Worm (Caenorhabditis elegans): ENCODE measurements around the gene oig-2.
A peak's percentile ranks its signal among the peaks of the same experiment; 100 is the strongest.

oig-2 gene

ce11 chrII:13016381-13016780 is 8.4 kb upstream of the oig-2 start (continued):
- TF ChIP-seq vab-7 (GFP tag; IDR thresholded peaks at IDR 0.05) (peak; percentile 69; the same call in 1 of the 2 replicates), hlh-30 (tag; optimal IDR thresholded peaks at IDR 0.05; ENCODE audit: insufficient read depth) (peak; percentile 20), ceh-20 (GFP tag; IDR thresholded peaks at IDR 0.05) (peak; percentile 96), dmd-8 (GFP tag; IDR thresholded peaks at IDR 0.05) (peak; percentile 65; the same call in 1 of the 2 replicates), zfp-3 (GFP tag; conservative IDR thresholded peaks at IDR 0.05) (peak; percentile 90), arid-1 (GFP tag; conservative IDR thresholded peaks at IDR 0.05) (peak; percentile 91), T26A8.4 (GFP tag; IDR thresholded peaks at IDR 0.05) (peak; percentile 97), php-3 (GFP tag; IDR thresholded peaks at IDR 0.05) (peak; percentile 81), dmd-9 (GFP tag; IDR thresholded peaks at IDR 0.05) (peak; percentile 92), lim-7 (GFP tag; IDR thresholded peaks at IDR 0.05) (0 out of 2 replicates have a peak, but pooled peaks have one; percentile 37), egl-43 (GFP tag; IDR thresholded peaks at IDR 0.05) (peak; percentile 84)

DNA sequence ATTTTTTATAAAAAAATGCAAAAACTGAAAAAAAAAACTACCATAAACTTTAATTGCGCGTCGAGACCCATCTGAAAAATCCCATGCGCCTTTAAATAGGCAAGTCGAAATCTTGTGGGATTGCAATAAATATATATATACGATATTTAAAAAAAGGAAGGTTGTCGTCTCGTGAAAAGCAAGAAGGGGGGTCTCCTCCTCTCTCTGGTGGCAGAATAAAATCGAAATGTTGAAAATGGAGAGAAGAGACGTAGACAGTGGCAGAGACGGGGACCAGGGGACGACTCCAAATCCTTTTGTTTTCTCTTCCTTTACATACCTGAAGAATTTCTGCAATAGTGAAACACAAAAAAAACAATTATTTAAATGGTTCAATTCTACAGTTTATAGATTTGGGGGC is 6.0 kb upstream of the oig-2 start, which contains the start of gene F18A11.5:
F18A11.5 (minus strand) TSS at position 321 of the 400 bp plus-strand sequence.
- no peak for TF ChIP-seq Y5F2A.4 (GFP tag; optimal IDR thresholded peaks at IDR 0.05)
- peak; percentile 3 for TF ChIP-seq dve-1 (tag; optimal IDR thresholded peaks at IDR 0.05; ENCODE audit: insufficient read depth)
- no peak for TF ChIP-seq nhr-42 (GFP tag; IDR thresholded peaks at IDR 0.05)
- peak; percentile 69 for TF ChIP-seq ama-1 (optimal IDR thresholded peaks at IDR 0.05)
- TF ChIP-seq nhr-76 (tag; optimal IDR thresholded peaks at IDR 0.05) = no peak
- TF ChIP-seq daf-16 (GFP tag; optimal IDR thresholded peaks at IDR 0.05) = no peak
- no peak for TF ChIP-seq daf-16 (tag; optimal IDR thresholded peaks at IDR 0.05)
- no peak for TF ChIP-seq T26A8.4 (GFP tag; IDR thresholded peaks at IDR 0.05)
- no peak for TF ChIP-seq vab-7 (GFP tag; IDR thresholded peaks at IDR 0.05)
- TF ChIP-seq spr-3 (GFP tag; optimal IDR thresholded peaks at IDR 0.05) = no peak
- peak; percentile 29 for TF ChIP-seq hlh-11 (tag; optimal IDR thresholded peaks at IDR 0.05)
- TF ChIP-seq arid-1 (GFP tag; conservative IDR thresholded peaks at IDR 0.05) = 0 out of 2 replicates have a peak, but pooled peaks have one; percentile 48
- no peak for TF ChIP-seq Y48G9A.11 (GFP tag; IDR thresholded peaks at IDR 0.05)
- TF ChIP-seq duxl-1 (tag; optimal IDR thresholded peaks at IDR 0.05; ENCODE audit: poor library complexity) = no peak
- TF ChIP-seq php-3 (GFP tag; IDR thresholded peaks at IDR 0.05) = no peak
- no peak for TF ChIP-seq ceh-20 (GFP tag; IDR thresholded peaks at IDR 0.05)
- TF ChIP-seq cey-2 (tag; optimal IDR thresholded peaks at IDR 0.05; ENCODE audit: borderline replicate concordance, insufficient read depth) = no peak
- TF ChIP-seq zag-1 (tag; optimal IDR thresholded peaks at IDR 0.05) = no peak
- TF ChIP-seq rbr-2 (tag; optimal IDR thresholded peaks at IDR 0.05) = peak; percentile 7
- no peak for TF ChIP-seq aly-2 (tag; optimal IDR thresholded peaks at IDR 0.05)
- TF ChIP-seq mes-2 (tag; optimal IDR thresholded peaks at IDR 0.05; ENCODE audit: poor library complexity, severe bottlenecking) = no peak
- no peak for TF ChIP-seq fkh-10 (GFP tag; optimal IDR thresholded peaks at IDR 0.05)
- TF ChIP-seq D1046.2 (GFP tag; IDR thresholded peaks at IDR 0.05) = no peak
- no peak for TF ChIP-seq unc-130 (GFP tag; optimal IDR thresholded peaks at IDR 0.05)
- no peak for TF ChIP-seq jun-1 (tag; optimal IDR thresholded peaks at IDR 0.05)
- no peak for TF ChIP-seq ceh-44 (GFP tag; IDR thresholded peaks at IDR 0.05)
- no peak for TF ChIP-seq lin-38 (GFP tag; IDR thresholded peaks at IDR 0.05)
- no peak for TF ChIP-seq saeg-2 (GFP tag; IDR thresholded peaks at IDR 0.05)
- no peak for TF ChIP-seq F37D6.2 (tag; optimal IDR thresholded peaks at IDR 0.05)
- peak; percentile 2 for TF ChIP-seq aha-1 (tag)

ce11 chrII:13012684-13013083 is 4.7 kb upstream of the oig-2 start:
- TF ChIP-seq dmd-6 (GFP tag; IDR thresholded peaks at IDR 0.05) = 0 out of 2 replicates have a peak, but pooled peaks have one; percentile 18
- 0 out of 2 replicates have a peak, but pooled peaks have one; percentile 17 for TF ChIP-seq dmd-9 (GFP tag; IDR thresholded peaks at IDR 0.05)
- TF ChIP-seq D1046.2 (GFP tag; IDR thresholded peaks at IDR 0.05) = 0 out of 2 replicates have a peak, but pooled peaks have one; percentile 55
- TF ChIP-seq lin-29 (GFP tag; IDR thresholded peaks at IDR 0.05) = no peak
- TF ChIP-seq lir-3 (tag; optimal IDR thresholded peaks at IDR 0.05) = no peak
- peak in 1 of 2 experiments; percentile 29 for TF ChIP-seq unc-62 (GFP tag; optimal IDR thresholded peaks at IDR 0.05 in 1 of 2)
- no peak for TF ChIP-seq unc-62 (tag; optimal IDR thresholded peaks at IDR 0.05)
- 0 out of 2 replicates have a peak, but pooled peaks have one; percentile 37 for TF ChIP-seq tra-1 (GFP tag; IDR thresholded peaks at IDR 0.05)
- TF ChIP-seq daf-12 (tag; optimal IDR thresholded peaks at IDR 0.05) = no peak

Measured in whole organism, L4 larva.